Worm (Caenorhabditis elegans) whole organism, young adult: Measurements from ENCODE around the gene B0563.7.

ENCODE experiments used
- B0261.1 ChIP-seq: sonication (generic microtip); optimal IDR thresholded peaks from 2 replicates; lab custom pipeline; 2016; ENCODE audit warnings: mild to moderate bottlenecking, missing genetic modification characterization, moderate library complexity, missing compliant biosample characterization
- F49E8.2 ChIP-seq: sonication (generic microtip); optimal IDR thresholded peaks from 3 replicates; lab custom pipeline; 2017; ENCODE audit warnings: missing genetic modification characterization, mild to moderate bottlenecking, missing compliant biosample characterization, antibody characterized with exemption, moderate library complexity; ENCODE audit not compliant: insufficient read depth
- attf-3 ChIP-seq: fragments of 200-800 bp; sonication (Bioruptor generic); conservative IDR thresholded peaks from 2 replicates; pipeline ENCODE4 v1.3.6; 2022; ENCODE audit warnings: missing genetic modification reagents, missing genetic modification characterization, missing compliant biosample characterization
- attf-5 ChIP-seq: fragments of 200-800 bp; sonication (Bioruptor generic); optimal IDR thresholded peaks from 2 replicates; lab custom pipeline; 2018; ENCODE audit warnings: mild to moderate bottlenecking, missing genetic modification characterization, missing compliant biosample characterization
- bed-2 ChIP-seq: fragments of 200-800 bp; sonication (Bioruptor generic); IDR thresholded peaks from 2 replicates; pipeline ENCODE4 v1.3.6; 2022; ENCODE audit warnings: missing genetic modification reagents, missing genetic modification characterization, missing compliant biosample characterization
- ceh-58 ChIP-seq: fragments of 200-800 bp; sonication (Bioruptor generic); IDR thresholded peaks from 2 replicates; pipeline ENCODE4 v1.3.6; 2022; ENCODE audit warnings: missing genetic modification characterization, missing compliant biosample characterization
- zfh-2 ChIP-seq: fragments of 200-800 bp; sonication (Bioruptor generic); conservative IDR thresholded peaks from 2 replicates; pipeline ENCODE4 v1.3.6; 2022; ENCODE audit warnings: missing genetic modification reagents, missing genetic modification characterization, missing compliant biosample characterization

- TF ChIP-seq bed-2 (GFP tag; lab: Robert Waterston, UW), result no peak
- no peak for TF ChIP-seq attf-3 (GFP tag; lab: Robert Waterston, UW)
- no peak for TF ChIP-seq ceh-58
- no peak for TF ChIP-seq F49E8.2 (tag; lab: Kevin White, UChicago)
- no peak for TF ChIP-seq attf-5 (GFP tag; lab: Kevin White, UChicago)
- TF ChIP-seq zfh-2 (GFP tag; lab: Robert Waterston, UW), result no peak
- TF ChIP-seq B0261.1, result no peak
Measured at ce11 chrX:9166921-9167320, 12.8 kb upstream of the B0563.7 start, which contains the start of gene B0563.10.
